Worm (Caenorhabditis elegans): Measurements from ENCODE around the gene H41C03.1.
A peak's percentile ranks its signal among the peaks of the same experiment; 100 is the strongest.
"Not testable (repeated sequence)": the region's sequence is repeated elsewhere in the genome, so short reads cannot be mapped to it uniquely, and the experiment has no call there.

H41C03.1 gene

ce11 chrII:5874130-5874529 is 19.9 kb downstream of the H41C03.1 start:
- TF ChIP-seq unc-130 (tag; optimal IDR thresholded peaks at IDR 0.05) (peak; percentile 43), elt-3 (tag; optimal IDR thresholded peaks at IDR 0.05) (peak in 2 of 6 experiments; percentile 31 to 64), tlp-1 (tag; optimal IDR thresholded peaks at IDR 0.05) (no peak), lsy-2 (tag; optimal IDR thresholded peaks at IDR 0.05) (peak; percentile 35 to 49), lin-35 (GFP tag; optimal IDR thresholded peaks at IDR 0.05) (peak; percentile 17 to 74), lin-14 (GFP tag; optimal IDR thresholded peaks at IDR 0.05) (peak; percentile 79), hlh-4 (tag; optimal IDR thresholded peaks at IDR 0.05) (no peak), ceh-8 (GFP tag; optimal IDR thresholded peaks at IDR 0.05) (peak; percentile 43), blmp-1 (tag; optimal IDR thresholded peaks at IDR 0.05) (peak; percentile 98), fkh-8 (tag; optimal IDR thresholded peaks at IDR 0.05) (peak; percentile 23), nhr-85 (tag) (peak; percentile 90), lin-13 (GFP tag; optimal IDR thresholded peaks at IDR 0.05) (peak; percentile 1), rnt-1 (tag; optimal IDR thresholded peaks at IDR 0.05) (peak; percentile 40), swsn-7 (tag; optimal IDR thresholded peaks at IDR 0.05) (no peak), dpl-1 (GFP tag; optimal IDR thresholded peaks at IDR 0.05) (peak in 2 of 3 experiments; percentile 33 to 39), C16A3.4 (tag; optimal IDR thresholded peaks at IDR 0.05) (peak; percentile 58), irx-1 (tag; optimal IDR thresholded peaks at IDR 0.05) (peak; percentile 16), nhr-19 (GFP tag; conservative IDR thresholded peaks at IDR 0.05) (peak; percentile 47; the same call in 1 of the 2 replicates), nhr-84 (tag; optimal IDR thresholded peaks at IDR 0.05) (no peak), F16B12.6 (tag; optimal IDR thresholded peaks at IDR 0.05) (no peak), mdl-1 (tag; optimal IDR thresholded peaks at IDR 0.05) (peak in 1 of 2 experiments; percentile 78), nhr-71 (tag; optimal IDR thresholded peaks at IDR 0.05) (peak; percentile 71), nhr-90 (tag; optimal IDR thresholded peaks at IDR 0.05; ENCODE audit: poor library complexity) (peak; percentile 30), nhr-20 (tag; optimal IDR thresholded peaks at IDR 0.05) (peak; percentile 77), xbp-1 (tag; optimal IDR thresholded peaks at IDR 0.05) (no peak), lir-3 (tag; optimal IDR thresholded peaks at IDR 0.05; ENCODE audit: poor library complexity) (peak; percentile 4), mep-1 (tag; optimal IDR thresholded peaks at IDR 0.05) (peak; percentile 82), snu-23 (GFP tag; optimal IDR thresholded peaks at IDR 0.05) (peak; percentile 70), efl-1 (optimal IDR thresholded peaks at IDR 0.05) (peak in 1 of 2 experiments; percentile 25), efl-1 (GFP tag; optimal IDR thresholded peaks at IDR 0.05 in 1 of 2) (peak; percentile 25 to 88), dsc-1 (tag; optimal IDR thresholded peaks at IDR 0.05) (peak; percentile 36)

- TF ChIP-seq lin-35 (GFP tag; optimal IDR thresholded peaks at IDR 0.05): no peak
- no peak for TF ChIP-seq nhr-77 (tag; optimal IDR thresholded peaks at IDR 0.05)
- TF ChIP-seq nhr-19 (GFP tag; conservative IDR thresholded peaks at IDR 0.05): no peak
- no peak for TF ChIP-seq zag-1 (tag; optimal IDR thresholded peaks at IDR 0.05)
- TF ChIP-seq irx-1 (tag; optimal IDR thresholded peaks at IDR 0.05): no peak
- no peak for TF ChIP-seq fkh-8 (tag; optimal IDR thresholded peaks at IDR 0.05)
- no peak for TF ChIP-seq lsy-2 (tag; optimal IDR thresholded peaks at IDR 0.05)
- no peak for TF ChIP-seq dsc-1 (tag; optimal IDR thresholded peaks at IDR 0.05)
- TF ChIP-seq F16B12.6 (tag; optimal IDR thresholded peaks at IDR 0.05): no peak
- no peak for TF ChIP-seq nhr-85 (tag)
- no peak for TF ChIP-seq hpl-2 (GFP tag; optimal IDR thresholded peaks at IDR 0.05)
- no peak for TF ChIP-seq mep-1 (tag; optimal IDR thresholded peaks at IDR 0.05)
- no peak for TF ChIP-seq snpc-4 (tag; optimal IDR thresholded peaks at IDR 0.05)
- no peak for TF ChIP-seq fkh-4 (tag; optimal IDR thresholded peaks at IDR 0.05; ENCODE audit: borderline replicate concordance)
- TF ChIP-seq nhr-20 (tag; optimal IDR thresholded peaks at IDR 0.05): no peak
- no peak for TF ChIP-seq sox-4 (tag; optimal IDR thresholded peaks at IDR 0.05)
- no peak for TF ChIP-seq ceh-8 (GFP tag; optimal IDR thresholded peaks at IDR 0.05)
- TF ChIP-seq lin-13 (GFP tag; optimal IDR thresholded peaks at IDR 0.05): no peak
- no peak for TF ChIP-seq nhr-28 (tag; optimal IDR thresholded peaks at IDR 0.05)
These were observed 21.8 kb downstream of the H41C03.1 start, which contains the start of gene F55C12.6 for ce11 chrII:5876053-5876452. Gene F55C12.6, minus strand, starts transcription at chrII:5876153.

ce11 chrII:5876511-5876910 is 22.3 kb downstream of the H41C03.1 start, which contains the start of gene F55C12.2:
Gene F55C12.2, plus strand, starts transcription at chrII:5876811.
- TF ChIP-seq unc-130 (tag; optimal IDR thresholded peaks at IDR 0.05); hlh-17 (GFP tag; optimal IDR thresholded peaks at IDR 0.05; ENCODE audit: borderline replicate concordance); dsc-1 (tag; optimal IDR thresholded peaks at IDR 0.05): not testable (repeated sequence)
